Worm (Caenorhabditis elegans): ENCODE results near the gene swsn-4.
A peak's percentile ranks its signal among the peaks of the same experiment; 100 is the strongest.

The swsn-4 gene

ce11 chrIV:11148788-11149366 is 23.1 kb downstream of the swsn-4 start:
- no peak for TF ChIP-seq elt-2 (tag; optimal IDR thresholded peaks at IDR 0.05)
- TF ChIP-seq ceh-88 (GFP tag; IDR thresholded peaks at IDR 0.05): no peak
- TF ChIP-seq tlp-1 (tag; optimal IDR thresholded peaks at IDR 0.05): no peak
- peak; percentile 15 for TF ChIP-seq skn-1 (tag; optimal IDR thresholded peaks at IDR 0.05)
- no peak for TF ChIP-seq hlh-4 (tag; optimal IDR thresholded peaks at IDR 0.05)
- peak; percentile 5 for TF ChIP-seq mep-1 (tag; optimal IDR thresholded peaks at IDR 0.05)
- TF ChIP-seq nhr-71 (tag; optimal IDR thresholded peaks at IDR 0.05): peak; percentile 25
- peak; percentile 55 for TF ChIP-seq lin-14 (GFP tag; optimal IDR thresholded peaks at IDR 0.05)
- no peak for TF ChIP-seq ama-1 (optimal IDR thresholded peaks at IDR 0.05)
- no peak for TF ChIP-seq nhr-76 (tag; optimal IDR thresholded peaks at IDR 0.05)
- no peak for TF ChIP-seq unc-62 (GFP tag; optimal IDR thresholded peaks at IDR 0.05)
- no peak for TF ChIP-seq lsy-2 (tag; optimal IDR thresholded peaks at IDR 0.05)
- TF ChIP-seq nhr-90 (tag; optimal IDR thresholded peaks at IDR 0.05; ENCODE audit: poor library complexity): no peak
- TF ChIP-seq grh-1 (GFP tag; IDR thresholded peaks at IDR 0.05): no peak
- no peak for TF ChIP-seq nhr-20 (tag; optimal IDR thresholded peaks at IDR 0.05)
- no peak for TF ChIP-seq mdl-1 (tag; optimal IDR thresholded peaks at IDR 0.05)
- no peak for TF ChIP-seq fkh-10 (GFP tag; optimal IDR thresholded peaks at IDR 0.05)
- TF ChIP-seq F16B12.6 (tag; optimal IDR thresholded peaks at IDR 0.05): peak; percentile 8
- TF ChIP-seq efl-1 (optimal IDR thresholded peaks at IDR 0.05): no peak
- peak; percentile 4 to 63 for TF ChIP-seq efl-1 (GFP tag; optimal IDR thresholded peaks at IDR 0.05 in 1 of 2)
- no peak for TF ChIP-seq ztf-11 (tag; optimal IDR thresholded peaks at IDR 0.05)
- TF ChIP-seq nhr-47 (tag; optimal IDR thresholded peaks at IDR 0.05): no peak
- no peak for TF ChIP-seq lin-39 (tag; optimal IDR thresholded peaks at IDR 0.05)
- TF ChIP-seq pag-3 (tag; optimal IDR thresholded peaks at IDR 0.05; ENCODE audit: borderline replicate concordance, insufficient read depth): peak; percentile 74
- TF ChIP-seq lir-3 (tag; optimal IDR thresholded peaks at IDR 0.05; ENCODE audit: poor library complexity): no peak
- no peak for TF ChIP-seq ceh-8 (GFP tag; optimal IDR thresholded peaks at IDR 0.05)
- no peak for TF ChIP-seq efl-3 (GFP tag; optimal IDR thresholded peaks at IDR 0.05)
- peak; percentile 68 for TF ChIP-seq pax-3 (tag; optimal IDR thresholded peaks at IDR 0.05)
- no peak for TF ChIP-seq C34B4.2 (tag; optimal IDR thresholded peaks at IDR 0.05)
- TF ChIP-seq egl-27 (tag; optimal IDR thresholded peaks at IDR 0.05): no peak
- TF ChIP-seq lin-35 (GFP tag; optimal IDR thresholded peaks at IDR 0.05): peak in 1 of 2 experiments; percentile 23
- TF ChIP-seq hlh-17 (GFP tag; optimal IDR thresholded peaks at IDR 0.05; ENCODE audit: borderline replicate concordance): no peak
- no peak for TF ChIP-seq fos-1 (tag; optimal IDR thresholded peaks at IDR 0.05)
- peak in 1 of 3 experiments; percentile 0 for TF ChIP-seq ceh-82 (tag; optimal IDR thresholded peaks at IDR 0.05)
- no peak for TF ChIP-seq hpl-2 (GFP tag; optimal IDR thresholded peaks at IDR 0.05)
- TF ChIP-seq blmp-1 (tag; optimal IDR thresholded peaks at IDR 0.05): peak; percentile 25
- TF ChIP-seq lin-15B (tag; optimal IDR thresholded peaks at IDR 0.05): no peak
- no peak for TF ChIP-seq pqm-1 (tag; optimal IDR thresholded peaks at IDR 0.05)
- no peak for TF ChIP-seq alr-1 (tag; optimal IDR thresholded peaks at IDR 0.05; ENCODE audit: borderline replicate concordance)
- no peak for TF ChIP-seq C04F5.9 (tag; optimal IDR thresholded peaks at IDR 0.05)
- no peak for TF ChIP-seq nhr-11 (tag; optimal IDR thresholded peaks at IDR 0.05)
- TF ChIP-seq dsc-1 (tag; optimal IDR thresholded peaks at IDR 0.05): peak; percentile 54
- TF ChIP-seq sptf-1 (tag; optimal IDR thresholded peaks at IDR 0.05): no peak
- TF ChIP-seq elt-3 (tag; optimal IDR thresholded peaks at IDR 0.05): peak in 1 of 6 experiments; percentile 8
- TF ChIP-seq aly-2 (tag; optimal IDR thresholded peaks at IDR 0.05): no peak
- TF ChIP-seq sox-4 (tag; optimal IDR thresholded peaks at IDR 0.05): no peak
- TF ChIP-seq tbx-2 (tag; optimal IDR thresholded peaks at IDR 0.05): no peak
- no peak for TF ChIP-seq zip-4 (GFP tag; optimal IDR thresholded peaks at IDR 0.05)
- TF ChIP-seq nhr-84 (tag; optimal IDR thresholded peaks at IDR 0.05): no peak
- no peak for TF ChIP-seq C16A3.4 (tag; optimal IDR thresholded peaks at IDR 0.05)
- TF ChIP-seq ces-1 (GFP tag; optimal IDR thresholded peaks at IDR 0.05): no peak
- no peak for TF ChIP-seq ztf-4 (tag; optimal IDR thresholded peaks at IDR 0.05)
- no peak for TF ChIP-seq lin-13 (GFP tag; optimal IDR thresholded peaks at IDR 0.05)

Data from whole organism, L1 larva.